Worm (Caenorhabditis elegans): ENCODE measurements around the gene aagr-3.

DNA sequence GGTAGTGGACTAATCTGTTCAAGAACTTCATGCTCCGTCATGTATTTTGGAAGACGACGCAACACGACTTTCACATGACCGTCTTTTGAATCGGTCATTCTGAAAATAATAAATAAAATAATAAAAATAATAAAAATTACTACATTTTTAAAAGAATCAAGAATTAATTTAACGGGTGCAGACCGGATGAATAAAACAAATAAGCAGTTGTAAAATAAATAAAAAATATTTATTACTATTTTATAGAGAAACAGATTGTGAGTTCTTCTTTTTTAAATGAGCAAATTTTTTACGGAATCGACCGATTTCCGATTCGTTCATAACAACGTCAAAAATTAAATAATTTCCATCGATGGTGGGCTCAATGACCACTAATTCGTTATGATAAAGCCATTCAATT, 48.3 kb upstream of the aagr-3 start, which contains the start of gene smg-4:
- TF ChIP-seq nhr-76 (tag; optimal IDR thresholded peaks at IDR 0.05) = no peak
- TF ChIP-seq sptf-1 (tag; optimal IDR thresholded peaks at IDR 0.05) = no peak
